Fruit fly (Drosophila melanogaster) whole organism, wandering third instar larva: ENCODE measurements around the gene Galphaf.

Source experiments
- Abd-B ChIP-seq: fragments of >200 bp; optimal IDR thresholded peaks from 2 replicates; lab custom pipeline; 2017; ENCODE audit warnings: missing biosample characterization, missing genetic modification characterization
- CG32264 ChIP-seq: fragments of 200-800 bp; sonication (Bioruptor generic); optimal IDR thresholded peaks from 2 replicates; lab custom pipeline; 2016; ENCODE audit warnings: missing biosample characterization, missing genetic modification characterization
- CG9705 ChIP-seq: fragments of 200-800 bp; sonication (Bioruptor generic); optimal IDR thresholded peaks from 2 replicates; lab custom pipeline; 2018; ENCODE audit warnings: missing biosample characterization, mild to moderate bottlenecking, missing genetic modification characterization
- CrebA ChIP-seq: fragments of 200-800 bp; sonication (Bioruptor generic); optimal IDR thresholded peaks from 2 replicates; lab custom pipeline; 2016; ENCODE audit warnings: missing biosample characterization, mild to moderate bottlenecking, missing genetic modification characterization, borderline replicate concordance
- Dfd ChIP-seq: fragments of >200 bp; optimal IDR thresholded peaks from 2 replicates; lab custom pipeline; 2017; ENCODE audit warnings: missing biosample characterization, missing genetic modification characterization
- Dif ChIP-seq: fragments of 200-275, 200-300 bp; sonication (Bioruptor generic); optimal IDR thresholded peaks from 2 replicates; lab custom pipeline; 2018; ENCODE audit warnings: missing biosample characterization, missing genetic modification characterization; ENCODE audit not compliant: partially characterized antibody
- GATAd ChIP-seq: sonication (Bioruptor generic); optimal IDR thresholded peaks from 2 replicates; lab custom pipeline; 2016; ENCODE audit warnings: missing biosample characterization, missing genetic modification characterization
- HLH106 ChIP-seq: fragments of 200-800 bp; optimal IDR thresholded peaks from 3 replicates; lab custom pipeline; 2019; ENCODE audit warnings: missing biosample characterization, mild to moderate bottlenecking, missing genetic modification characterization, moderate library complexity
- Hnf4 ChIP-seq: fragments of 200-800 bp; sonication (Bioruptor generic); optimal IDR thresholded peaks from 2 replicates; lab custom pipeline; 2016; ENCODE audit warnings: missing biosample characterization, mild to moderate bottlenecking, missing genetic modification characterization
- Hr78 ChIP-seq: fragments of >200 bp; optimal IDR thresholded peaks from 2 replicates; lab custom pipeline; 2017; ENCODE audit warnings: missing biosample characterization, missing genetic modification characterization
- Hr83 ChIP-seq: fragments of 200-300 bp; sonication (Bioruptor generic); optimal IDR thresholded peaks from 2 replicates; lab custom pipeline; 2016; ENCODE audit warnings: missing biosample characterization, mild to moderate bottlenecking, missing genetic modification characterization, moderate library complexity; ENCODE audit not compliant: poor library complexity, severe bottlenecking
- Jra ChIP-seq: sonication (Bioruptor generic); optimal IDR thresholded peaks from 2 replicates; lab custom pipeline; 2016; ENCODE audit warnings: missing biosample characterization, missing genetic modification characterization
- Mio ChIP-seq: sonication (Bioruptor generic); optimal IDR thresholded peaks from 2 replicates; lab custom pipeline; 2016; ENCODE audit warnings: missing biosample characterization, missing genetic modification characterization
- Myc ChIP-seq: fragments of >200 bp; optimal IDR thresholded peaks from 2 replicates; lab custom pipeline; 2017
- N ChIP-seq: fragments of >200 bp; optimal IDR thresholded peaks from 2 replicates; lab custom pipeline; 2018; ENCODE audit warnings: missing biosample characterization, missing external identifiers, missing genetic modification characterization
- OdsH ChIP-seq: fragments of 200-800 bp; sonication (Bioruptor generic); optimal IDR thresholded peaks from 2 replicates; lab custom pipeline; 2016; ENCODE audit warnings: missing biosample characterization, mild to moderate bottlenecking, missing genetic modification characterization
- Rel ChIP-seq, 2 experiments: fragments of 200-800 bp; sonication (Bioruptor generic) in 1 of 2; optimal IDR thresholded peaks; 2 replicates in 1 of 2; 3 replicates in 1 of 2; lab custom pipeline; 2016 to 2019; ENCODE audit warnings: mild to moderate bottlenecking in 2 of 2, missing biosample characterization in 2 of 2, missing genetic modification characterization in 2 of 2, moderate library complexity in 1 of 2
- Sp1 ChIP-seq: fragments of 200-800 bp; sonication (Bioruptor generic); optimal IDR thresholded peaks from 3 replicates; lab custom pipeline; 2019; ENCODE audit warnings: missing biosample characterization, mild to moderate bottlenecking, missing genetic modification characterization, moderate library complexity
- Vsx2 ChIP-seq: fragments of 200-300, 225-300 bp; sonication (Bioruptor generic); optimal IDR thresholded peaks from 2 replicates; lab custom pipeline; 2018; ENCODE audit warnings: missing biosample characterization, missing genetic modification characterization; ENCODE audit not compliant: partially characterized antibody
- br ChIP-seq: fragments of 200-800 bp; sonication (Bioruptor generic); optimal IDR thresholded peaks from 2 replicates; lab custom pipeline; 2016; ENCODE audit warnings: missing biosample characterization, missing genetic modification characterization
- brk ChIP-seq: fragments of 200-800 bp; sonication (Bioruptor generic); optimal IDR thresholded peaks from 2 replicates; lab custom pipeline; 2016; ENCODE audit warnings: missing biosample characterization, mild to moderate bottlenecking, missing genetic modification characterization
- dl ChIP-seq, 2 experiments: fragments of 175-275, 200-275 bp in 1 of 2; fragments of 200-275 bp in 1 of 2; sonication (Bioruptor generic); optimal IDR thresholded peaks; lab custom pipeline; 2018; ENCODE audit warnings: mild to moderate bottlenecking in 2 of 2, missing biosample characterization in 2 of 2, missing genetic modification characterization in 2 of 2, moderate library complexity in 2 of 2; ENCODE audit not compliant: partially characterized antibody in 2 of 2, insufficient read depth in 1 of 2
- dsf ChIP-seq: sonication (Bioruptor generic); optimal IDR thresholded peaks from 2 replicates; lab custom pipeline; 2016; ENCODE audit warnings: missing biosample characterization, missing genetic modification characterization, borderline replicate concordance
- ey ChIP-seq: fragments of 200-800 bp; sonication (Bioruptor generic); optimal IDR thresholded peaks from 2 replicates; lab custom pipeline; 2016; ENCODE audit warnings: missing biosample characterization, missing genetic modification characterization
- foxo ChIP-seq, 2 experiments: fragments of 200-800 bp; sonication (Bioruptor generic); optimal IDR thresholded peaks; 2 replicates in 1 of 2; 3 replicates in 1 of 2; lab custom pipeline; 2016 to 2017; ENCODE audit warnings: missing biosample characterization in 2 of 2, missing genetic modification characterization in 2 of 2
- fru ChIP-seq: fragments of 200-800 bp; sonication (Bioruptor generic); optimal IDR thresholded peaks from 3 replicates; lab custom pipeline; 2016; ENCODE audit warnings: missing biosample characterization, mild to moderate bottlenecking, missing genetic modification characterization
- h ChIP-seq: fragments of 200-800 bp; sonication (Bioruptor generic); optimal IDR thresholded peaks from 3 replicates; lab custom pipeline; 2016; ENCODE audit warnings: missing biosample characterization, mild to moderate bottlenecking, missing genetic modification characterization
- lola ChIP-seq: fragments of >200 bp; optimal IDR thresholded peaks from 2 replicates; lab custom pipeline; 2017; ENCODE audit warnings: missing biosample characterization, missing genetic modification characterization
- pan ChIP-seq: fragments of >200 bp; optimal IDR thresholded peaks from 2 replicates; lab custom pipeline; 2017
- psq ChIP-seq: fragments of 200-800 bp; sonication (Bioruptor generic); optimal IDR thresholded peaks from 3 replicates; lab custom pipeline; 2017; ENCODE audit warnings: missing biosample characterization, mild to moderate bottlenecking, missing genetic modification characterization, moderate library complexity
- rgr ChIP-seq: fragments of 200-800 bp; sonication (Bioruptor generic); optimal IDR thresholded peaks from 3 replicates; lab custom pipeline; 2016; ENCODE audit warnings: missing biosample characterization, mild to moderate bottlenecking, missing genetic modification characterization
- sage ChIP-seq: fragments of 200-800 bp; sonication (Bioruptor generic); optimal IDR thresholded peaks from 2 replicates; lab custom pipeline; 2016; ENCODE audit warnings: missing biosample characterization, mild to moderate bottlenecking, missing genetic modification characterization
- sv ChIP-seq: fragments of 200-800 bp; sonication (Bioruptor generic); optimal IDR thresholded peaks from 3 replicates; lab custom pipeline; 2016; ENCODE audit warnings: missing biosample characterization, missing genetic modification characterization
- tai ChIP-seq: sonication (Bioruptor generic); optimal IDR thresholded peaks from 2 replicates; lab custom pipeline; 2016; ENCODE audit warnings: missing biosample characterization, missing genetic modification characterization
- usp ChIP-seq: fragments of >200 bp; optimal IDR thresholded peaks from 2 replicates; lab custom pipeline; 2017; ENCODE audit warnings: missing biosample characterization, missing genetic modification characterization
- woc ChIP-seq: sonication (Bioruptor generic); optimal IDR thresholded peaks from 2 replicates; lab custom pipeline; 2016; ENCODE audit warnings: missing biosample characterization, mild to moderate bottlenecking, missing genetic modification characterization

Gene Galphaf

DNA sequence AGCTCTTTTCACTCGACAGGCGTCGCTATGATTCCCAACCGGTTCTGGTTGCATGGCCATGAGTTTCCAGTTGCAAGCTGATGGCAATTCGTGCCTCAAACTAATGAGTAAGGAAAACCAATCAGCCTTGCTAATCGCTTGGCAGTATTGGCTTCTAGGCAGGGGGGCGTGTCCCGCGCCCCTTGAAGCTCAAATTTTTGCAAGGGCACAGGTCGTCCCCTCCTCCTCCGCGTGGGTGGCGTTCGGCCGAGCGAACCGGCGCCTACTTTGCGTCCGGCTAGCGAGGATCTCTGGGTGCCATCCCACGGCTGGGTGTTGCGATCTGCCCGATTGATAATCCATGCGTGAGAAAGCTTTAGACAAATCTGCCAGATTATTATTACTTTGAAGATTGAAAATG, 14.1 kb downstream of the Galphaf start:
- TF ChIP-seq foxo (GFP tag; optimal IDR thresholded peaks at IDR 0.05; lab: Kevin White, UChicago) = peak in 1 of 2 experiments; percentile 30
- TF ChIP-seq fru (GFP tag; lab: Kevin White, UChicago) = peak; percentile 12
- no peak for TF ChIP-seq Hr83 (GFP tag; lab: Kevin White, UChicago)
- peak; percentile 7 for TF ChIP-seq h (GFP tag; lab: Kevin White, UChicago)
- no peak for TF ChIP-seq Hnf4 (GFP tag; lab: Kevin White, UChicago)

DNA sequence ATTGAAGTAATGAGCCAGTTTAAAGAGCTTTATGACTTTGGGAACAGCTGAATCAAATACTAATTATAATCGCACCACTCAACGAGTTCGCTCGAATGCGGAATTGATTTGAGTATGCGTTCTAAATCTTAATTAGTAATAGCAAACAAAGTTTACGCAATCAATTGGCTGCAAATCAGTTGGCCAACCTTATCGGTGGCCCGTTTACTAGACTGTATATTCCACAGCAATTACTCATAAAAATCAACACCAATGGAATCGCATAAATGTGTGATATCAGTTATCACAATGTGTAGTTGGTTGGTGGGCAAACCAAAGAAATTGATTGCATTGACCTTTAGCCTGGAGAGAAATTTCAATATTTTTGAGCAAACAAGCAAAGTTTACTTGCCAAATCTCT, 15.2 kb downstream of the Galphaf start:
- TF ChIP-seq Abd-B (no peak), h (GFP tag; lab: Kevin White, UChicago) (no peak), Sp1 (GFP tag; lab: Kevin White, UChicago) (no peak), dsf (GFP tag; lab: Kevin White, UChicago) (no peak), pan (lab: Kevin White, UChicago) (no peak), Myc (lab: Kevin White, UChicago) (no peak), HLH106 (no peak), CG32264 (GFP tag; lab: Kevin White, UChicago) (no peak), CG9705 (no peak)

DNA sequence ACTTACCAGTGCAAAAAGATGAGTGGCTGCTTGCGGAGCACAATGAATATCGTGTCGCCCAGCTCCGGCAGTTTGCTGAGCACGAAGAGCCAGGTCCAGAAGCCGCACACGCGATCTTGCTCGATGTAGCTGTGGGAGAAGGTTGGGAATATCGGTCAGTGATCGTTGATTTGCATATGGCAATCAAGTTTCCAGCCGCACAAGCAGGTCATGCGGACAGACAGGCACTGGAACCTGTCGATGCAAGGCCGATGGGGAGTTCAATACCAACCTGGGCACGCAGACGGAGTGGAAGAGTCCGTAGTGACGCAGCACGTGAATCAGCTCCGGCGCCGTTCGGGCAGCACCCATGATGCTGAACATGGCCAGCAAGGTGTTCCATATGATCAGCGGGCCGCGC, 16.6 kb downstream of the Galphaf start:
- TF ChIP-seq Dif (GFP tag; lab: Kevin White, UChicago) = peak; percentile 5
- no peak for TF ChIP-seq rgr

DNA sequence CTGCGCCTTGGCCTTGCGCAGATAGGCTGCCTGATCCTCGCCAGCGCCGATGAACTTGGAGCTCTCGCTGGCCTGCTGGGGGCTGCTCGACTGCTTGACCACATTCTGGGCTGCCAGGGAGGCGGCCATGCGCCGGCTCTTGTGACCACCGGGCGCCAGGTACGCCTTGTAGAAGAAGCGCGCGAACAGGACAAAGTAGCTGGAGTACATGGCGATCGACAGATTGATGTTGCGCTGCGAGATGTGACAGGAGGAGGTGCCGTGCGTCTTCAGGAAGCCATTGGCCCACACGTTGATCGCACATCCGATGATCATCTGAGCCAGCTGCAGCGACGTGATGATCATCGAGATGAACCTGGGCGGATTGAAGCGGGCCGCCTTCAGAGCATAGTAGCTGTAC, 17.7 kb downstream of the Galphaf start:
- TF ChIP-seq tai (no peak), psq (no peak), CG32264 (GFP tag; lab: Kevin White, UChicago) (no peak), HLH106 (no peak), woc (no peak), Sp1 (GFP tag; lab: Kevin White, UChicago) (no peak), sv (no peak), Hnf4 (GFP tag; lab: Kevin White, UChicago) (no peak), foxo (GFP tag; optimal IDR thresholded peaks at IDR 0.05; lab: Kevin White, UChicago) (no peak), Myc (lab: Kevin White, UChicago) (no peak), Jra (GFP tag; lab: Kevin White, UChicago) (no peak), Vsx2 (GFP tag; lab: Kevin White, UChicago) (no peak), GATAd (GFP tag; lab: Kevin White, UChicago) (no peak), OdsH (no peak), Mio (no peak), h (GFP tag; lab: Kevin White, UChicago) (no peak), fru (GFP tag; lab: Kevin White, UChicago) (no peak), ey (GFP tag; lab: Kevin White, UChicago) (no peak)
- TF ChIP-seq, all 38 proteins: peak for 0

DNA sequence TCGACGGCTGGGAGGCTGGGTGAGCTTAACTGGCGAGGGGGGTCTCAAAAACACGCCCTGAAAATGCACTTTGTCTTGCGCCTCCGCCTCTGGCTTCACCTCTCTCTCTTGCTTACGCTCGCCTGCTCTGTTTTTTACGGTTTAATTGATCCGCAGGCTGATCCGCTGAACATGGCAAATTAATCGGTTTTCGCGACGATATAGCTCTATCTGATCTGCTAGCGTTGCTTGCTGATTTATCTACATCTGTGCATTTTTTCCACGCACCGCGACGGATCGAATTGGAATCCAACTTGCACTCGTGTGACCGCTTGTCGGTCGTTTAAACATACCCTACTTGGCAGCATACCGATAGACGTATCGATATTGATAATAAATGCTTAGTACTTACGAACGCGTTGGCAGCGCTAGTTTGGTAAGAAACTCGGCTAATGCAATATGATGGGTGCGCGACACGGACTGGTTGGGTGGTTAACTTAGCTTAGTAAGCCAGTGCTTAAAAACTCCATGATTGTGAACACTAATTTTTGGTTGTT, 20.1 kb downstream of the Galphaf start, which contains the start of gene Abl:
Gene Abl (minus strand): TSS at position 305 of the 536 bp plus-strand sequence.
- no peak for TF ChIP-seq CrebA
- TF ChIP-seq h (GFP tag; lab: Kevin White, UChicago) = peak; percentile 86
- TF ChIP-seq Dif (GFP tag; lab: Kevin White, UChicago) = no peak
- TF ChIP-seq usp (GFP tag; lab: Kevin White, UChicago) = no peak
- peak; percentile 93 for TF ChIP-seq Hnf4 (GFP tag; lab: Kevin White, UChicago)
- no peak for TF ChIP-seq Hr78 (GFP tag; lab: Kevin White, UChicago)
- TF ChIP-seq woc = peak; percentile 28
- TF ChIP-seq Abd-B = no peak
- TF ChIP-seq pan (lab: Kevin White, UChicago) = no peak
- peak in 1 of 2 experiments; percentile 78 for TF ChIP-seq foxo (GFP tag; optimal IDR thresholded peaks at IDR 0.05; lab: Kevin White, UChicago)
- no peak for TF ChIP-seq Rel (GFP tag; optimal IDR thresholded peaks at IDR 0.05; lab: Kevin White, UChicago)
- peak; percentile 51 for TF ChIP-seq Rel (tag; optimal IDR thresholded peaks at IDR 0.05; lab: Kevin White, UChicago)
- TF ChIP-seq fru (GFP tag; lab: Kevin White, UChicago) = peak; percentile 72
- TF ChIP-seq HLH106 = peak; percentile 46
- peak; percentile 39 for TF ChIP-seq psq
- peak; percentile 86 for TF ChIP-seq Jra (GFP tag; lab: Kevin White, UChicago)
- TF ChIP-seq GATAd (GFP tag; lab: Kevin White, UChicago) = no peak
- TF ChIP-seq Sp1 (GFP tag; lab: Kevin White, UChicago) = peak; percentile 60
- TF ChIP-seq rgr = peak; percentile 80
- TF ChIP-seq Hr83 (GFP tag; lab: Kevin White, UChicago) = peak; percentile 78
- TF ChIP-seq dsf (GFP tag; lab: Kevin White, UChicago) = peak; percentile 1
- no peak for TF ChIP-seq Vsx2 (GFP tag; lab: Kevin White, UChicago)
- no peak for TF ChIP-seq sage (GFP tag; lab: Kevin White, UChicago)
- TF ChIP-seq brk (GFP tag; lab: Kevin White, UChicago) = peak; percentile 22
- no peak for TF ChIP-seq lola (GFP tag; lab: Kevin White, UChicago)
- peak; percentile 59 for TF ChIP-seq br
- peak; percentile 40 for TF ChIP-seq Myc (lab: Kevin White, UChicago)
- TF ChIP-seq dl (GFP tag; optimal IDR thresholded peaks at IDR 0.05; lab: Kevin White, UChicago; ENCODE audit: insufficient read depth in 1 of 2, partially characterized antibody in 2 of 2) = peak in 1 of 2 experiments; percentile 51
- TF ChIP-seq sv = peak; percentile 27
- peak; percentile 51 for TF ChIP-seq CG9705
- TF ChIP-seq ey (GFP tag; lab: Kevin White, UChicago) = peak; percentile 53
- TF ChIP-seq N (GFP tag; lab: Kevin White, UChicago) = no peak
- TF ChIP-seq tai = peak; percentile 60
- no peak for TF ChIP-seq CG32264 (GFP tag; lab: Kevin White, UChicago)
- peak; percentile 58 for TF ChIP-seq OdsH
- peak; percentile 30 for TF ChIP-seq Mio
- no peak for TF ChIP-seq Dfd
